Worm (Caenorhabditis elegans) whole organism, young adult: ENCODE data around the gene clec-28.

Experiments
- B0019.2 ChIP-seq: fragments of 200-800 bp; sonication (Bioruptor generic); conservative IDR thresholded peaks from 2 replicates; pipeline ENCODE4 v1.3.6; 2022; ENCODE audit warnings: missing genetic modification reagents, missing genetic modification characterization, missing compliant biosample characterization
- B0035.1 ChIP-seq: sonication (generic microtip); optimal IDR thresholded peaks from 2 replicates; lab custom pipeline; 2016; ENCODE audit warnings: missing genetic modification characterization, mild to moderate bottlenecking, missing compliant biosample characterization, missing genotype, missing genetic modification reagents
- F37B4.10 ChIP-seq: fragments of 200-800 bp; sonication (Bioruptor generic); IDR thresholded peaks from 2 replicates; pipeline ENCODE4 v1.3.6; 2022; ENCODE audit warnings: missing genetic modification characterization, missing compliant biosample characterization
- F57A8.1 ChIP-seq: fragments of 200-800 bp; sonication (Bioruptor generic); optimal IDR thresholded peaks from 2 replicates; lab custom pipeline; 2018; ENCODE audit warnings: mild to moderate bottlenecking, missing genetic modification characterization, moderate library complexity, missing compliant biosample characterization
- T07F8.4 ChIP-seq: sonication (generic microtip); optimal IDR thresholded peaks from 2 replicates; lab custom pipeline; 2016; ENCODE audit warnings: mild to moderate bottlenecking, missing genetic modification characterization, moderate library complexity, missing compliant biosample characterization
- Y67H2A.10 ChIP-seq: fragments of 200-800 bp; sonication (Bioruptor generic); conservative IDR thresholded peaks from 2 replicates; pipeline ENCODE4 v1.3.6; 2022; ENCODE audit warnings: missing genetic modification reagents, missing genetic modification characterization, missing compliant biosample characterization
- Y95B8A.8 ChIP-seq: fragments of 200-800 bp; sonication (Bioruptor generic); IDR thresholded peaks from 2 replicates; pipeline ENCODE4 v1.3.6; 2022; ENCODE audit warnings: missing genetic modification reagents, missing genetic modification characterization, missing compliant biosample characterization
- aptf-3 ChIP-seq: fragments of 200-800 bp; sonication (Bioruptor generic); IDR thresholded peaks from 2 replicates; pipeline ENCODE4 v1.3.6; 2022; ENCODE audit warnings: missing genetic modification characterization, missing compliant biosample characterization
- attf-3 ChIP-seq: fragments of 200-800 bp; sonication (Bioruptor generic); conservative IDR thresholded peaks from 2 replicates; pipeline ENCODE4 v1.3.6; 2022; ENCODE audit warnings: missing genetic modification reagents, missing genetic modification characterization, missing compliant biosample characterization
- attf-6 ChIP-seq: fragments of 200-800 bp; sonication (Bioruptor generic); IDR thresholded peaks from 2 replicates; pipeline ENCODE4 v1.3.6; 2022; ENCODE audit warnings: missing genetic modification reagents, missing genetic modification characterization, missing compliant biosample characterization
- bed-2 ChIP-seq: fragments of 200-800 bp; sonication (Bioruptor generic); IDR thresholded peaks from 2 replicates; pipeline ENCODE4 v1.3.6; 2022; ENCODE audit warnings: missing genetic modification reagents, missing genetic modification characterization, missing compliant biosample characterization
- cebp-1 ChIP-seq, 2 experiments: fragments of 200-800 bp in 1 of 2; sonication (Bioruptor generic) in 1 of 2; sonication (generic microtip) in 1 of 2; IDR thresholded peaks in 1 of 2; optimal IDR thresholded peaks in 1 of 2; 2 replicates each; pipeline versions ENCODE4 v1.3.6 to Lab custom; 2017 to 2022; ENCODE audit warnings: missing compliant biosample characterization in 2 of 2, missing genetic modification characterization in 2 of 2, mild to moderate bottlenecking in 1 of 2, missing genetic modification reagents in 1 of 2, moderate library complexity in 1 of 2
- dpff-1 ChIP-seq: sonication (generic microtip); optimal IDR thresholded peaks from 2 replicates; lab custom pipeline; 2017; ENCODE audit warnings: mild to moderate bottlenecking, missing genetic modification characterization, missing compliant biosample characterization
- dpl-1 ChIP-seq: fragments of 150-350 bp; optimal IDR thresholded peaks from 2 replicates; lab custom pipeline; 2014; ENCODE audit warnings: missing biosample characterization, missing genetic modification reagents, missing genetic modification characterization
- egl-44 ChIP-seq: fragments of 200-800 bp; sonication (Bioruptor generic); IDR thresholded peaks from 2 replicates; pipeline ENCODE4 v1.3.6; 2022; ENCODE audit warnings: missing genetic modification reagents, missing genetic modification characterization, missing compliant biosample characterization
- ekl-4 ChIP-seq: fragments of 200-800 bp; sonication (Bioruptor generic); IDR thresholded peaks from 2 replicates; pipeline ENCODE4 v1.3.6; 2022; ENCODE audit warnings: missing genetic modification reagents, missing genetic modification characterization, missing compliant biosample characterization
- ets-4 ChIP-seq: fragments of 200-800 bp; sonication (Bioruptor generic); optimal IDR thresholded peaks from 2 replicates; lab custom pipeline; 2018; ENCODE audit warnings: mild to moderate bottlenecking, missing genetic modification characterization, missing compliant biosample characterization
- hsf-1 ChIP-seq: fragments of 200-800 bp; sonication (Bioruptor generic); IDR thresholded peaks from 2 replicates; pipeline ENCODE4 v1.3.6; 2022; ENCODE audit warnings: missing genetic modification reagents, missing genetic modification characterization, missing compliant biosample characterization
- lag-1 ChIP-seq: fragments of 200-800 bp; sonication (Bioruptor generic); IDR thresholded peaks from 2 replicates; pipeline ENCODE4 v1.3.6; 2022; ENCODE audit warnings: missing genetic modification reagents, missing genetic modification characterization, missing compliant biosample characterization
- let-607 ChIP-seq, 2 experiments: fragments of 200-800 bp in 1 of 2; sonication (Bioruptor generic) in 1 of 2; sonication (generic microtip) in 1 of 2; optimal IDR thresholded peaks; 2 replicates each; lab custom pipeline; 2016 to 2018; ENCODE audit warnings: mild to moderate bottlenecking in 2 of 2, missing compliant biosample characterization in 2 of 2, missing genetic modification characterization in 2 of 2, moderate library complexity in 2 of 2, missing genotype in 1 of 2
- madf-3 ChIP-seq: fragments of 200-800 bp; sonication (Bioruptor generic); IDR thresholded peaks from 2 replicates; pipeline ENCODE4 v1.3.6; 2022; ENCODE audit warnings: missing genetic modification reagents, missing genetic modification characterization, missing compliant biosample characterization
- nfya-2 ChIP-seq: fragments of 200-800 bp; sonication (Bioruptor generic); IDR thresholded peaks from 2 replicates; pipeline ENCODE4 v1.3.6; 2022; ENCODE audit warnings: missing genetic modification reagents, missing genetic modification characterization, missing compliant biosample characterization
- nhr-80 ChIP-seq: sonication (generic microtip); optimal IDR thresholded peaks from 2 replicates; lab custom pipeline; 2016; ENCODE audit warnings: missing genetic modification characterization, missing compliant biosample characterization
- pbrm-1 ChIP-seq: fragments of 200-800 bp; sonication (Bioruptor generic); IDR thresholded peaks from 2 replicates; pipeline ENCODE4 v1.3.6; 2022; ENCODE audit warnings: missing genetic modification reagents, missing genetic modification characterization, missing compliant biosample characterization
- sea-2 ChIP-seq: fragments of 200-800 bp; sonication (Bioruptor generic); IDR thresholded peaks from 2 replicates; pipeline ENCODE4 v1.3.6; 2022; ENCODE audit warnings: missing genetic modification characterization, missing compliant biosample characterization
- snpc-1.3 ChIP-seq: sonication (generic microtip); optimal IDR thresholded peaks from 2 replicates; lab custom pipeline; 2017; ENCODE audit warnings: missing genetic modification characterization, mild to moderate bottlenecking, missing compliant biosample characterization, antibody characterized with exemption, moderate library complexity, missing genotype, missing genetic modification reagents; ENCODE audit not compliant: insufficient read depth
- snpc-3.4 ChIP-seq: sonication (generic microtip); optimal IDR thresholded peaks from 2 replicates; lab custom pipeline; 2017; ENCODE audit warnings: missing genetic modification characterization, mild to moderate bottlenecking, missing compliant biosample characterization, antibody characterized with exemption, moderate library complexity, missing genotype, missing genetic modification reagents
- snpc-4 ChIP-seq, 5 experiments: fragments of 150-350 bp in 1 of 5; sonication (generic microtip) in 4 of 5; optimal IDR thresholded peaks; 2 replicates each; lab custom pipeline; 2014 to 2018; ENCODE audit warnings: missing genetic modification characterization in 5 of 5, missing biosample characterization in 3 of 5, antibody characterized with exemption in 2 of 5, mild to moderate bottlenecking in 2 of 5, missing compliant biosample characterization in 2 of 5, missing genotype in 2 of 5, moderate library complexity in 2 of 5, missing genetic modification reagents in 1 of 5
- tlf-1 ChIP-seq: fragments of 200-800 bp; sonication (Bioruptor generic); optimal IDR thresholded peaks from 2 replicates; lab custom pipeline; 2018; ENCODE audit warnings: mild to moderate bottlenecking, missing genetic modification characterization, missing compliant biosample characterization
- zfh-2 ChIP-seq: fragments of 200-800 bp; sonication (Bioruptor generic); conservative IDR thresholded peaks from 2 replicates; pipeline ENCODE4 v1.3.6; 2022; ENCODE audit warnings: missing genetic modification reagents, missing genetic modification characterization, missing compliant biosample characterization
- zim-3 ChIP-seq: sonication (generic microtip); optimal IDR thresholded peaks from 2 replicates; lab custom pipeline; 2017; ENCODE audit warnings: mild to moderate bottlenecking, missing genetic modification characterization, moderate library complexity, missing compliant biosample characterization
- ztf-25 ChIP-seq: fragments of 200-800 bp; sonication (Bioruptor generic); IDR thresholded peaks from 2 replicates; pipeline ENCODE4 v1.3.6; 2022; ENCODE audit warnings: missing genetic modification reagents, missing genetic modification characterization, missing compliant biosample characterization

The clec-28 gene

DNA sequence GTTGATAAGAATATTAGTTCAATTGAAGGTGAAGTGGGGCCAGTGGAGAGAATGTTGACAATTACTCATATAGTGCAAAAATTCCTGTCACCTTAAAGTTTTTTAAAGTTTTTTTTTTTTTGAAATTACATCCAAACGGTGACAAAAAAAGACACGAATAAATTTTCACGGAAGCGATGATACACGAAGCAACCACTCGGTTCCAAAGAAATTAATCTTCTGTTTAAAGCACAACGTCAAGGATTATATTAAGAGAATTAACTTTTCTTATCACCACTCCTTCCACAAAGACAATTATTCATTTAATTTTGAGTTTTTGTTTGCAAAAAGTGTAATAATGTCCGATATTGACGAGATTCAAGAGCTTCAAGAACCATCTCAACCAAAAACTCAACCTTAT, at the start of gene clec-28:
clec-28 (plus strand) TSS at position 301 of the 400 bp plus-strand sequence.
- TF ChIP-seq lag-1, result no peak
- no peak for TF ChIP-seq F57A8.1 (GFP tag; lab: Kevin White, UChicago)
- TF ChIP-seq dpl-1 (GFP tag; lab: Kevin White, UChicago), result no peak
- no peak for TF ChIP-seq snpc-3.4 (tag; lab: Kevin White, UChicago)
- TF ChIP-seq egl-44, result no peak
- TF ChIP-seq tlf-1 (GFP tag; lab: Kevin White, UChicago), result no peak
- TF ChIP-seq ekl-4, result no peak
- TF ChIP-seq ets-4 (GFP tag; lab: Kevin White, UChicago), result no peak
- no peak for TF ChIP-seq pbrm-1 (GFP tag; lab: Robert Waterston, UW)

- TF ChIP-seq cebp-1 (GFP tag; IDR thresholded peaks at IDR 0.05; lab: Robert Waterston, UW) (no peak), cebp-1 (tag; optimal IDR thresholded peaks at IDR 0.05; lab: Kevin White, UChicago) (peak; percentile 17), bed-2 (no peak), snpc-4 (GFP tag; optimal IDR thresholded peaks at IDR 0.05; lab: Kevin White, UChicago) (no peak), snpc-4 (tag; optimal IDR thresholded peaks at IDR 0.05; lab: Kevin White, UChicago) (peak in 1 of 4 experiments; percentile 18), snpc-1.3 (tag; lab: Kevin White, UChicago) (no peak), attf-6 (GFP tag; lab: Robert Waterston, UW) (no peak), Y95B8A.8 (GFP tag; lab: Robert Waterston, UW) (no peak), nhr-80 (tag; lab: Kevin White, UChicago) (peak; percentile 56)
Observed at ce11 chrV:16816707-16817106, 48.8 kb upstream of the clec-28 start.

ce11 chrV:16821270-16821737, 44.2 kb upstream of the clec-28 start, which contains the start of gene T20B3.14:
TSS of gene T20B3.14 (minus strand) at chrV:16821320.
- no peak for TF ChIP-seq ztf-25
- no peak for TF ChIP-seq T07F8.4
- 0 out of 2 replicates have a peak, but pooled peaks have one; percentile 89 for TF ChIP-seq F37B4.10 (GFP tag; lab: Robert Waterston, UW)
- no peak for TF ChIP-seq ets-4 (GFP tag; lab: Kevin White, UChicago)

DNA sequence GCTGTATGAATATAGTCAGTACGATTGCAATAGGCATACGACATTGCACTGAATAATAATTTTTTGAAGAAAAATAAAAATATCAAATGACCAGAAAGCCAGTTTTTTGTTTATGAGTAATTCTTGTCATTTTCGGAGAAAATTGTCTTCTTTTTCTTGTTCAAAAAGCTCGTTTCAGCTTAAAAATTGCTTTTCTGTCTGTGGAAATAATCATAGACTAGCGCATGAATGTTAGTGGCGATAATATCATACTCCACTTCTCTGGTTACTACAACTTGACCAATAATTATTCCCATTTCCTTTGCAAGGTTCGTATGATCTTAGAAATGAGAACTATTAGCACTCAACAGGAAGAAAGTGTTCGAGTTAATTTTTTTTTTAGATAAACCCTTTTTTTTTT, 38.0 kb upstream of the clec-28 start, which contains the start of gene srh-216:
srh-216 (minus strand) TSS at position 101 of the 400 bp plus-strand sequence.
- no peak for TF ChIP-seq F37B4.10 (GFP tag; lab: Robert Waterston, UW)
- no peak for TF ChIP-seq dpff-1 (tag; lab: Kevin White, UChicago)
- TF ChIP-seq Y67H2A.10 (GFP tag; lab: Robert Waterston, UW), result no peak
- no peak for TF ChIP-seq attf-3
- no peak for TF ChIP-seq zfh-2 (GFP tag; lab: Robert Waterston, UW)
- no peak for TF ChIP-seq aptf-3 (GFP tag; lab: Robert Waterston, UW)
- no peak for TF ChIP-seq B0035.1 (tag; lab: Kevin White, UChicago)
- TF ChIP-seq sea-2 (GFP tag; lab: Robert Waterston, UW), result no peak
- TF ChIP-seq hsf-1 (GFP tag; lab: Robert Waterston, UW), result no peak
- no peak for TF ChIP-seq F57A8.1 (GFP tag; lab: Kevin White, UChicago)
- no peak for TF ChIP-seq zim-3 (tag; lab: Kevin White, UChicago)
- TF ChIP-seq madf-3 (GFP tag; lab: Robert Waterston, UW), result no peak
- no peak for TF ChIP-seq let-607 (tag; optimal IDR thresholded peaks at IDR 0.05; lab: Kevin White, UChicago)
- no peak for TF ChIP-seq nfya-2 (GFP tag; lab: Robert Waterston, UW)
- no peak for TF ChIP-seq B0019.2
